Worm (Caenorhabditis elegans) whole organism, late embryonic: ENCODE results near the gene unc-41.

Experiments used
- C38D4.7 ChIP-seq: fragments of 200-800 bp; sonication (Bioruptor generic); optimal IDR thresholded peaks from 2 replicates; lab custom pipeline; 2018; ENCODE audit warnings: mild to moderate bottlenecking, missing genetic modification characterization, moderate library complexity, missing compliant biosample characterization
- F13H6.1 ChIP-seq: sonication (generic microtip); optimal IDR thresholded peaks from 2 replicates; lab custom pipeline; 2016; ENCODE audit warnings: missing genetic modification characterization, missing compliant biosample characterization
- K09A11.1 ChIP-seq: sonication (generic microtip); optimal IDR thresholded peaks from 2 replicates; lab custom pipeline; 2017; ENCODE audit warnings: antibody characterized with exemption, mild to moderate bottlenecking, missing genetic modification characterization, missing compliant biosample characterization; ENCODE audit not compliant: insufficient read depth
- ahr-1 ChIP-seq: sonication (generic microtip); optimal IDR thresholded peaks from 2 replicates; lab custom pipeline; 2016; ENCODE audit warnings: missing genetic modification characterization, missing compliant biosample characterization
- ama-1 ChIP-seq: fragments of 150-350 bp; optimal IDR thresholded peaks from 2 replicates; lab custom pipeline; 2014
- ceh-19 ChIP-seq: fragments of 200-800 bp; sonication (Bioruptor generic); optimal IDR thresholded peaks from 2 replicates; lab custom pipeline; 2018; ENCODE audit warnings: mild to moderate bottlenecking, missing genetic modification characterization, missing compliant biosample characterization
- ceh-22 ChIP-seq: sonication (generic microtip); optimal IDR thresholded peaks from 2 replicates; lab custom pipeline; 2017; ENCODE audit warnings: missing biosample characterization, missing genetic modification characterization
- ceh-24 ChIP-seq: sonication (generic microtip); optimal IDR thresholded peaks from 2 replicates; lab custom pipeline; 2016; ENCODE audit warnings: mild to moderate bottlenecking, missing genetic modification characterization, missing compliant biosample characterization
- ceh-34 ChIP-seq: sonication (generic microtip); optimal IDR thresholded peaks from 2 replicates; lab custom pipeline; 2016; ENCODE audit warnings: mild to moderate bottlenecking, missing genetic modification characterization, missing compliant biosample characterization
- ceh-45 ChIP-seq: fragments of 200-800 bp; sonication (Bioruptor generic); IDR thresholded peaks from 2 replicates; pipeline ENCODE4 v1.3.6; 2022; ENCODE audit warnings: missing genetic modification reagents, missing genetic modification characterization, missing compliant biosample characterization
- ceh-48 ChIP-seq: sonication (generic microtip); optimal IDR thresholded peaks from 2 replicates; lab custom pipeline; 2016; ENCODE audit warnings: missing genetic modification characterization, inconsistent platforms, missing compliant biosample characterization
- che-1 ChIP-seq: sonication (generic microtip); optimal IDR thresholded peaks from 2 replicates; lab custom pipeline; 2016; ENCODE audit warnings: mild to moderate bottlenecking, missing genetic modification characterization, missing compliant biosample characterization
- dmd-4 ChIP-seq: sonication (generic microtip); optimal IDR thresholded peaks from 2 replicates; lab custom pipeline; 2016; ENCODE audit warnings: borderline replicate concordance, missing genetic modification characterization, missing compliant biosample characterization
- elt-4 ChIP-seq: sonication (generic microtip); optimal IDR thresholded peaks from 2 replicates; lab custom pipeline; 2016; ENCODE audit warnings: missing genetic modification characterization, missing compliant biosample characterization
- eyg-1 ChIP-seq: sonication (generic microtip); optimal IDR thresholded peaks from 2 replicates; lab custom pipeline; 2016; ENCODE audit warnings: missing genotype, missing genetic modification characterization, missing compliant biosample characterization
- fax-1 ChIP-seq: sonication (generic microtip); optimal IDR thresholded peaks from 2 replicates; lab custom pipeline; 2016; ENCODE audit warnings: missing genotype, missing genetic modification characterization, missing compliant biosample characterization
- fkh-6 ChIP-seq: sonication (generic microtip); optimal IDR thresholded peaks from 2 replicates; lab custom pipeline; 2016; ENCODE audit warnings: missing genetic modification characterization, missing compliant biosample characterization
- hlh-15 ChIP-seq: sonication (generic microtip); optimal IDR thresholded peaks from 2 replicates; lab custom pipeline; 2016; ENCODE audit warnings: missing genetic modification characterization, missing compliant biosample characterization
- lin-11 ChIP-seq: fragments of 200-800 bp; sonication (Bioruptor generic); optimal IDR thresholded peaks from 2 replicates; lab custom pipeline; 2018; ENCODE audit warnings: mild to moderate bottlenecking, missing genetic modification characterization, missing compliant biosample characterization
- madf-2 ChIP-seq: sonication (generic microtip); optimal IDR thresholded peaks from 2 replicates; lab custom pipeline; 2017; ENCODE audit warnings: missing genetic modification characterization, missing compliant biosample characterization
- nfya-1 ChIP-seq: sonication (generic microtip); optimal IDR thresholded peaks from 2 replicates; lab custom pipeline; 2017; ENCODE audit warnings: missing genetic modification characterization, mild to moderate bottlenecking, missing compliant biosample characterization, antibody characterized with exemption, moderate library complexity
- nhr-11 ChIP-seq: fragments of 150-350 bp; optimal IDR thresholded peaks from 2 replicates; lab custom pipeline; 2014; ENCODE audit warnings: missing biosample characterization, missing genetic modification characterization
- npax-4 ChIP-seq: sonication (generic microtip); optimal IDR thresholded peaks from 2 replicates; lab custom pipeline; 2016; ENCODE audit warnings: missing genetic modification characterization, missing compliant biosample characterization
- pag-3 ChIP-seq: sonication (generic microtip); optimal IDR thresholded peaks from 2 replicates; lab custom pipeline; 2016; ENCODE audit warnings: missing compliant biosample characterization, missing genetic modification characterization, borderline replicate concordance
- pat-9 ChIP-seq: fragments of 200-800 bp; sonication (Bioruptor generic); optimal IDR thresholded peaks from 2 replicates; lab custom pipeline; 2018; ENCODE audit warnings: mild to moderate bottlenecking, missing genetic modification characterization, moderate library complexity, missing compliant biosample characterization
- pax-1 ChIP-seq: fragments of 150-350 bp; optimal IDR thresholded peaks from 2 replicates; lab custom pipeline; 2014; ENCODE audit warnings: missing biosample characterization, missing genetic modification characterization
- pha-4 ChIP-seq: fragments of 150-350 bp; optimal IDR thresholded peaks from 2 replicates; lab custom pipeline; 2018; ENCODE audit warnings: missing biosample characterization, missing genetic modification reagents, missing genetic modification characterization
- pqm-1 ChIP-seq: sonication (generic microtip); optimal IDR thresholded peaks from 2 replicates; lab custom pipeline; 2016; ENCODE audit warnings: missing genetic modification characterization, missing compliant biosample characterization
- pros-1 ChIP-seq: fragments of 150-350 bp; optimal IDR thresholded peaks from 2 replicates; lab custom pipeline; 2014; ENCODE audit warnings: missing biosample characterization, missing genetic modification reagents, missing genetic modification characterization
- ref-2 ChIP-seq: sonication (generic microtip); optimal IDR thresholded peaks from 2 replicates; lab custom pipeline; 2016; ENCODE audit warnings: missing genetic modification characterization, missing compliant biosample characterization
- sox-4 ChIP-seq: sonication (generic microtip); optimal IDR thresholded peaks from 2 replicates; lab custom pipeline; 2017; ENCODE audit warnings: mild to moderate bottlenecking, missing genetic modification characterization, inconsistent platforms, missing compliant biosample characterization
- syd-9 ChIP-seq: sonication (generic microtip); optimal IDR thresholded peaks from 2 replicates; lab custom pipeline; 2016; ENCODE audit warnings: mild to moderate bottlenecking, missing genetic modification characterization, moderate library complexity, missing compliant biosample characterization
- tbx-7 ChIP-seq: sonication (generic microtip); optimal IDR thresholded peaks from 2 replicates; lab custom pipeline; 2016; ENCODE audit warnings: missing genotype, missing genetic modification characterization, missing compliant biosample characterization
- unc-3 ChIP-seq, 2 experiments: fragments of 200-800 bp in 1 of 2; sonication (Bioruptor generic) in 1 of 2; sonication (generic microtip) in 1 of 2; conservative IDR thresholded peaks in 1 of 2; optimal IDR thresholded peaks in 1 of 2; 2 replicates each; pipeline versions ENCODE4 v1.3.6 to Lab custom; 2016 to 2022; ENCODE audit warnings: missing compliant biosample characterization in 2 of 2, missing genetic modification characterization in 2 of 2, missing genetic modification reagents in 1 of 2
- unc-42 ChIP-seq: sonication (generic microtip); optimal IDR thresholded peaks from 2 replicates; lab custom pipeline; 2016; ENCODE audit warnings: missing genotype, missing genetic modification characterization, missing compliant biosample characterization
- unc-55 ChIP-seq: sonication (generic microtip); optimal IDR thresholded peaks from 2 replicates; lab custom pipeline; 2017; ENCODE audit warnings: missing biosample characterization, missing genetic modification reagents, missing genetic modification characterization
- unc-86 ChIP-seq: sonication (generic microtip); optimal IDR thresholded peaks from 2 replicates; lab custom pipeline; 2016; ENCODE audit warnings: missing genetic modification characterization, missing compliant biosample characterization
- zip-5 ChIP-seq: sonication (generic microtip); optimal IDR thresholded peaks from 2 replicates; lab custom pipeline; 2016; ENCODE audit warnings: missing genetic modification characterization, missing compliant biosample characterization
- ztf-16 ChIP-seq: sonication (generic microtip); optimal IDR thresholded peaks from 2 replicates; lab custom pipeline; 2017; ENCODE audit warnings: missing genetic modification characterization, missing compliant biosample characterization

unc-41 gene

ce11 chrV:9952396-9952795, 23.6 kb downstream of the unc-41 start, which contains the start of gene mam-5:
mam-5 (plus strand) TSS chrV:9952699.
- TF ChIP-seq syd-9 (tag; lab: Kevin White, UChicago) (no peak), pat-9 (tag; lab: Kevin White, UChicago) (no peak), dmd-4 (tag; lab: Kevin White, UChicago) (no peak), che-1 (tag; lab: Kevin White, UChicago) (no peak), ama-1 (no peak), F13H6.1 (no peak), fkh-6 (tag; lab: Kevin White, UChicago) (no peak)

ce11 chrV:9950861-9951260, 25.2 kb downstream of the unc-41 start, which contains the start of gene ttr-46:
ttr-46 (plus strand) TSS chrV:9951233.
- TF ChIP-seq che-1 (tag; lab: Kevin White, UChicago), result no peak
- TF ChIP-seq madf-2 (tag; lab: Kevin White, UChicago), result no peak
- TF ChIP-seq eyg-1 (tag; lab: Kevin White, UChicago), result no peak
- no peak for TF ChIP-seq sox-4 (tag; lab: Kevin White, UChicago)
- TF ChIP-seq fax-1 (tag; lab: Kevin White, UChicago), result no peak
- TF ChIP-seq nfya-1 (tag; lab: Kevin White, UChicago), result no peak
- no peak for TF ChIP-seq unc-86 (tag; lab: Kevin White, UChicago)
- no peak for TF ChIP-seq pros-1 (tag; lab: Kevin White, UChicago)
- no peak for TF ChIP-seq tbx-7 (tag; lab: Kevin White, UChicago)
- TF ChIP-seq ceh-19, result no peak
- TF ChIP-seq npax-4 (tag; lab: Kevin White, UChicago), result no peak
- no peak for TF ChIP-seq pax-1 (tag; lab: Kevin White, UChicago)
- no peak for TF ChIP-seq dmd-4 (tag; lab: Kevin White, UChicago)
- no peak for TF ChIP-seq syd-9 (tag; lab: Kevin White, UChicago)
- TF ChIP-seq hlh-15, result no peak

ce11 chrV:9948840-9949239, 27.2 kb downstream of the unc-41 start, which contains the start of gene nlp-58:
nlp-58 (minus strand) TSS chrV:9948940.
- no peak for TF ChIP-seq lin-11 (tag; lab: Kevin White, UChicago)
- TF ChIP-seq zip-5 (tag; lab: Kevin White, UChicago), result no peak
- TF ChIP-seq madf-2 (tag; lab: Kevin White, UChicago), result no peak
- no peak for TF ChIP-seq nfya-1 (tag; lab: Kevin White, UChicago)
- no peak for TF ChIP-seq K09A11.1 (tag; lab: Kevin White, UChicago)
- TF ChIP-seq pqm-1 (tag; lab: Kevin White, UChicago), result no peak
- no peak for TF ChIP-seq ahr-1 (tag; lab: Kevin White, UChicago)
- TF ChIP-seq unc-3 (GFP tag; conservative IDR thresholded peaks at IDR 0.05; lab: Robert Waterston, UW), result no peak
- no peak for TF ChIP-seq unc-3 (tag; optimal IDR thresholded peaks at IDR 0.05; lab: Kevin White, UChicago)
- no peak for TF ChIP-seq ztf-16
- TF ChIP-seq ceh-34, result no peak

- no peak for TF ChIP-seq hlh-15
- TF ChIP-seq F13H6.1, result no peak
- no peak for TF ChIP-seq pha-4 (tag; lab: Kevin White, UChicago)
- TF ChIP-seq ceh-22, result no peak
- no peak for TF ChIP-seq fkh-6 (tag; lab: Kevin White, UChicago)
- no peak for TF ChIP-seq C38D4.7 (GFP tag; lab: Kevin White, UChicago)
- TF ChIP-seq ref-2 (tag; lab: Kevin White, UChicago), result no peak
- no peak for TF ChIP-seq elt-4 (tag; lab: Kevin White, UChicago)
- TF ChIP-seq npax-4 (tag; lab: Kevin White, UChicago), result no peak
- TF ChIP-seq ceh-48 (tag; lab: Kevin White, UChicago), result no peak
- TF ChIP-seq unc-55, result no peak
- no peak for TF ChIP-seq pag-3 (tag; lab: Kevin White, UChicago)
- no peak for TF ChIP-seq ceh-45 (GFP tag; lab: Robert Waterston, UW)
- TF ChIP-seq ceh-24, result no peak
- no peak for TF ChIP-seq nfya-1 (tag; lab: Kevin White, UChicago)
- TF ChIP-seq dmd-4 (tag; lab: Kevin White, UChicago), result no peak
- TF ChIP-seq nhr-11 (tag; lab: Kevin White, UChicago), result no peak
- no peak for TF ChIP-seq unc-42 (tag; lab: Kevin White, UChicago)
- no peak for TF ChIP-seq pqm-1 (tag; lab: Kevin White, UChicago)
- TF ChIP-seq, all 69 proteins: peak for 0
Observed at ce11 chrV:9944093-9944492, 31.9 kb downstream of the unc-41 start, which contains the start of gene sre-28. sre-28 (plus strand) TSS chrV:9944393.
